Fruit fly (Drosophila melanogaster) Kc167 (cell line): ENCODE measurements around the gene CtsF.

Experiments used
- Myc ChIP-seq: fragments of >200 bp; optimal IDR thresholded peaks from 2 replicates; lab custom pipeline; 2017; ENCODE audit warnings: missing external identifiers
- Sin3A ChIP-seq: fragments of >200 bp; optimal IDR thresholded peaks from 2 replicates; lab custom pipeline; 2018; ENCODE audit warnings: missing external identifiers
- ttk ChIP-seq: sonication (Bioruptor generic); optimal IDR thresholded peaks from 2 replicates; lab custom pipeline; 2017; ENCODE audit warnings: missing external identifiers

DNA sequence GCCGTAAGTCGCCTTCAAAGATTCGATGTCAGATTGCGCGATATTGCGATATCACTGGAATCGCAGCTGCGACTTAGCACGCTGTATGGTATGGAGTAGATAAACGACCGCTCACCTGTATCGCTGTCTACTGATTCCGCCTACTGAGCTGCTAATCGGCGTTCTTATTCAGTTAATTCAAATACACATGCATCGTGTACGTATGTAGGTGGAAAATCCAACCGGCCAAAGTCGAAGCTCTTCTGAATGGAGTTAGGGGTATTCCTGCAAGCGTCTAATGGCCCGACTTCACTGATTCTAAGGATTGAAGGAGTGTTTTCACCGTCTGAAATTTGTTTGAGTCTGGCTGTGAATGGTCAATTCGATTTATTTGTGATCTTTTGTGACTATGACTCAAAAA is 28.4 kb downstream of the CtsF start, which contains the start of gene CG2604:
- no peak for TF ChIP-seq ttk (lab: Kevin White, UChicago)
- no peak for TF ChIP-seq Sin3A (lab: Kevin White, UChicago)
- TF ChIP-seq Myc (lab: Kevin White, UChicago): no peak
